Worm (Caenorhabditis elegans) whole organism, L4 larva: ENCODE data around the gene F13H10.3.

Experiments used
- F49E8.2 ChIP-seq: sonication (generic microtip); optimal IDR thresholded peaks from 2 replicates; lab custom pipeline; 2016; ENCODE audit warnings: missing compliant biosample characterization, mild to moderate bottlenecking, missing genetic modification characterization, borderline replicate concordance
- aly-2 ChIP-seq: sonication (generic microtip); optimal IDR thresholded peaks from 2 replicates; lab custom pipeline; 2018; ENCODE audit warnings: missing biosample characterization, missing genetic modification characterization
- ama-1 ChIP-seq: fragments of 150-350 bp; optimal IDR thresholded peaks from 2 replicates; lab custom pipeline; 2014; ENCODE audit warnings: inconsistent platforms, mixed read lengths
- dmd-6 ChIP-seq: fragments of 200-800 bp; sonication (Bioruptor generic); IDR thresholded peaks from 2 replicates; pipeline ENCODE4 v1.3.6; 2022; ENCODE audit warnings: missing genetic modification reagents, missing genetic modification characterization, missing compliant biosample characterization
- lin-1 ChIP-seq: fragments of 200-800 bp; sonication (Bioruptor generic); IDR thresholded peaks from 2 replicates; pipeline ENCODE4 v1.3.6; 2022; ENCODE audit warnings: missing genetic modification reagents, missing genetic modification characterization, missing compliant biosample characterization
- nhr-25 ChIP-seq: sonication (generic microtip); optimal IDR thresholded peaks from 2 replicates; lab custom pipeline; 2017; ENCODE audit warnings: missing genetic modification characterization, mild to moderate bottlenecking, missing compliant biosample characterization, antibody characterized with exemption, moderate library complexity, borderline replicate concordance; ENCODE audit not compliant: insufficient read depth
- nhr-42 ChIP-seq: fragments of 200-800 bp; sonication (Bioruptor generic); IDR thresholded peaks from 2 replicates; pipeline ENCODE4 v1.3.6; 2022; ENCODE audit warnings: missing genetic modification characterization, missing compliant biosample characterization
- tag-97 ChIP-seq: fragments of 200-800 bp; sonication (Bioruptor generic); IDR thresholded peaks from 2 replicates; pipeline ENCODE4 v1.3.6; 2022; ENCODE audit warnings: missing genetic modification characterization, missing compliant biosample characterization
- unc-39 ChIP-seq: sonication (generic microtip); optimal IDR thresholded peaks from 2 replicates; lab custom pipeline; 2017; ENCODE audit warnings: missing biosample characterization, missing genetic modification characterization
- unc-62 ChIP-seq, 3 experiments: fragments of 150-350 bp in 1 of 3; sonication (generic microtip); optimal IDR thresholded peaks in 2 of 3; peaks in 1 of 3; 1 replicate in 1 of 3; 2 replicates in 2 of 3; lab custom pipeline; 2014 to 2017; ENCODE audit warnings: missing biosample characterization in 3 of 3, missing genetic modification characterization in 3 of 3, missing genetic modification reagents in 3 of 3, missing genotype in 1 of 3
- zag-1 ChIP-seq: fragments of 150-350 bp; optimal IDR thresholded peaks from 2 replicates; lab custom pipeline; 2014; ENCODE audit warnings: missing biosample characterization, missing genetic modification characterization

DNA sequence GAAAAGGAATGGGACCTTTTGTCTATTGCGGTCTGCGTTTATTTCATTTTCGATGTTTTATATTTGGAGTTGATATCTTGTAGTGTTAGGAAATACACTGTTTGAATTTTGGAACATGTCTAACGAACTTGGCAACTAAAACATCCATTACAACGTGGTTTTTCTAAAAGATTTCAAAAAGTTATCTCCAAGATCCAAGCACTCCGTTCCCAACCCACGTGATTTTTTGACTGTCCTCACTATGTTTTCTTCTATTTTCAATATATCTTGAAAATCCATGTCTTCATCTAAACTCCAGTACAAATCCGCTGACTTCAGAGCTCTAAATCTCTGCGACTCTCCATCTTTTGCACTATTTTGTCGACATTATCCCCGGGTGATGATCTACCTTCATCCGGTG lies 14.1 kb downstream of the F13H10.3 start, which contains the start of gene F13H10.9:
- TF ChIP-seq nhr-25 (tag; lab: Kevin White, UChicago) (no peak), dmd-6 (GFP tag; lab: Robert Waterston, UW) (no peak), lin-1 (no peak), ama-1 (lab: Kevin White, UChicago) (no peak), zag-1 (tag; lab: Kevin White, UChicago) (no peak), F49E8.2 (tag; lab: Kevin White, UChicago) (no peak), aly-2 (tag; lab: Kevin White, UChicago) (no peak), tag-97 (GFP tag; lab: Robert Waterston, UW) (no peak), unc-39 (tag; lab: Kevin White, UChicago) (no peak), nhr-42 (GFP tag; lab: Robert Waterston, UW) (no peak), unc-62 (GFP tag; optimal IDR thresholded peaks at IDR 0.05 in 1 of 2; lab: Kevin White, UChicago) (no peak), unc-62 (tag; optimal IDR thresholded peaks at IDR 0.05; lab: Kevin White, UChicago) (no peak)
